Fruit fly (Drosophila melanogaster): Measurements from ENCODE around the gene prage.
A peak's percentile ranks its signal among the peaks of the same experiment; 100 is the strongest.

prage gene

dm6 chrX:1849914-1850313 lies 76.4 kb downstream of the prage start:
- TF ChIP-seq dac (GFP tag; optimal IDR thresholded peaks at IDR 0.05) (no peak), CG6792 (GFP tag; optimal IDR thresholded peaks at IDR 0.05) (no peak), Ets96B (tag; optimal IDR thresholded peaks at IDR 0.05) (no peak), Gug (GFP tag; IDR thresholded peaks at IDR 0.05) (no peak), CG11902 (GFP tag; optimal IDR thresholded peaks at IDR 0.05) (no peak), CG7368 (GFP tag; optimal IDR thresholded peaks at IDR 0.05) (no peak), Eip93F (GFP tag; optimal IDR thresholded peaks at IDR 0.05) (no peak), CG8319 (GFP tag; optimal IDR thresholded peaks at IDR 0.05) (no peak), net (GFP tag; optimal IDR thresholded peaks at IDR 0.05) (peak; percentile 13), salr (GFP tag; optimal IDR thresholded peaks at IDR 0.05) (no peak), Hr38 (GFP tag; optimal IDR thresholded peaks at IDR 0.05) (no peak), CG8119 (GFP tag; IDR thresholded peaks at IDR 0.05) (no peak), CG1621 (tag; optimal IDR thresholded peaks at IDR 0.05) (no peak), Sox14 (GFP tag; optimal IDR thresholded peaks at IDR 0.05) (no peak), CG34406 (GFP tag; optimal IDR thresholded peaks at IDR 0.05) (no peak), Sox15 (GFP tag; optimal IDR thresholded peaks at IDR 0.05) (no peak), cyc (GFP tag; optimal IDR thresholded peaks at IDR 0.05) (peak; percentile 7), CG6163 (GFP tag; IDR thresholded peaks at IDR 0.05) (no peak), CG10631 (GFP tag; optimal IDR thresholded peaks at IDR 0.05) (no peak), Sox102F (GFP tag; optimal IDR thresholded peaks at IDR 0.05) (peak; percentile 21), fd85E (GFP tag; optimal IDR thresholded peaks at IDR 0.05) (no peak), topi (GFP tag; optimal IDR thresholded peaks at IDR 0.05) (peak; percentile 11), svp (GFP tag) (peak; percentile 42), CG11294 (GFP tag; IDR thresholded peaks at IDR 0.05) (no peak), CG6808 (GFP tag; optimal IDR thresholded peaks at IDR 0.05) (no peak), achi (GFP tag; optimal IDR thresholded peaks at IDR 0.05) (peak; percentile 9), CG10669 (GFP tag; optimal IDR thresholded peaks at IDR 0.05) (no peak), CG6276 (GFP tag; optimal IDR thresholded peaks at IDR 0.05) (no peak), CG3032 (tag; optimal IDR thresholded peaks at IDR 0.05) (no peak), CG8632 (GFP tag; optimal IDR thresholded peaks at IDR 0.05) (no peak), Ets21C (GFP tag; optimal IDR thresholded peaks at IDR 0.05) (peak; percentile 1), CG6854 (GFP tag; optimal IDR thresholded peaks at IDR 0.05) (no peak), Eip75B (GFP tag; optimal IDR thresholded peaks at IDR 0.05) (no peak), CG15336 (GFP tag; IDR thresholded peaks at IDR 0.05) (0 out of 2 replicates have a peak, but pooled peaks have one; percentile 21), acj6 (GFP tag; optimal IDR thresholded peaks at IDR 0.05) (peak; percentile 2), pdm3 (GFP tag; optimal IDR thresholded peaks at IDR 0.05) (peak; percentile 14), Eip78C (GFP tag) (peak; percentile 70), CG31627 (GFP tag; optimal IDR thresholded peaks at IDR 0.05) (peak; percentile 5), Hr39 (GFP tag; optimal IDR thresholded peaks at IDR 0.05) (peak; percentile 27), vri (GFP tag; optimal IDR thresholded peaks at IDR 0.05) (peak; percentile 85), lz (GFP tag; optimal IDR thresholded peaks at IDR 0.05) (peak; percentile 6), CG11762 (GFP tag; optimal IDR thresholded peaks at IDR 0.05; ENCODE audit: insufficient read depth) (no peak), CG4318 (GFP tag; optimal IDR thresholded peaks at IDR 0.05) (no peak), CG16779 (tag; optimal IDR thresholded peaks at IDR 0.05) (no peak), spab (GFP tag; optimal IDR thresholded peaks at IDR 0.05) (no peak), Hr4 (GFP tag; optimal IDR thresholded peaks at IDR 0.05) (peak; percentile 18), Smox (GFP tag; optimal IDR thresholded peaks at IDR 0.05) (peak; percentile 30), ss (GFP tag; optimal IDR thresholded peaks at IDR 0.05) (no peak), fkh (GFP tag; optimal IDR thresholded peaks at IDR 0.05) (peak; percentile 69), dsx (GFP tag; optimal IDR thresholded peaks at IDR 0.05; ENCODE audit: poor library complexity, severe bottlenecking) (no peak), Met (GFP tag; optimal IDR thresholded peaks at IDR 0.05) (peak; percentile 42), eg (GFP tag; IDR thresholded peaks at IDR 0.05) (no peak), OdsH (GFP tag; optimal IDR thresholded peaks at IDR 0.05) (peak; percentile 18)
